Worm (Caenorhabditis elegans) whole organism, L2 larva: ENCODE data around the gene Y24D9A.7.

Experiments used
- F13H6.1 ChIP-seq: sonication (generic microtip); optimal IDR thresholded peaks from 2 replicates; lab custom pipeline; 2016; ENCODE audit warnings: missing genetic modification characterization, missing compliant biosample characterization
- R02D3.7 ChIP-seq: fragments of 150-350 bp; optimal IDR thresholded peaks from 2 replicates; lab custom pipeline; 2014; ENCODE audit warnings: missing biosample characterization, missing genetic modification characterization
- Y55F3AM.14 ChIP-seq: fragments of 200-800 bp; sonication (Bioruptor generic); optimal IDR thresholded peaks from 2 replicates; lab custom pipeline; 2018; ENCODE audit warnings: mild to moderate bottlenecking, missing genetic modification characterization, missing compliant biosample characterization
- ZK546.5 ChIP-seq: sonication (generic microtip); optimal IDR thresholded peaks from 2 replicates; lab custom pipeline; 2017; ENCODE audit warnings: missing biosample characterization, missing genetic modification characterization
- alr-1 ChIP-seq: fragments of 150-350 bp; optimal IDR thresholded peaks from 2 replicates; lab custom pipeline; 2014; ENCODE audit warnings: missing biosample characterization, missing genetic modification characterization
- aly-2 ChIP-seq: fragments of 150-350 bp; optimal IDR thresholded peaks from 2 replicates; lab custom pipeline; 2014; ENCODE audit warnings: missing biosample characterization, missing genetic modification characterization
- ama-1 ChIP-seq: fragments of 150-350 bp; optimal IDR thresholded peaks from 2 replicates; lab custom pipeline; 2018; ENCODE audit warnings: inconsistent platforms
- blmp-1 ChIP-seq: sonication (generic microtip); optimal IDR thresholded peaks from 2 replicates; lab custom pipeline; 2017; ENCODE audit warnings: missing genetic modification characterization, mild to moderate bottlenecking, missing compliant biosample characterization, antibody characterized with exemption, moderate library complexity; ENCODE audit not compliant: insufficient read depth
- ceh-82 ChIP-seq: fragments of 150-350 bp; optimal IDR thresholded peaks from 2 replicates; lab custom pipeline; 2014; ENCODE audit warnings: missing biosample characterization, missing genetic modification characterization
- crh-2 ChIP-seq: sonication (generic microtip); optimal IDR thresholded peaks from 2 replicates; lab custom pipeline; 2017; ENCODE audit warnings: missing biosample characterization, missing genetic modification characterization
- dmd-4 ChIP-seq: sonication (generic microtip); optimal IDR thresholded peaks from 2 replicates; lab custom pipeline; 2017; ENCODE audit warnings: missing biosample characterization, missing genetic modification characterization
- elt-3 ChIP-seq: sonication (generic microtip); optimal IDR thresholded peaks from 2 replicates; lab custom pipeline; 2017; ENCODE audit warnings: missing biosample characterization, missing genetic modification characterization
- fos-1 ChIP-seq: fragments of 150-350 bp; optimal IDR thresholded peaks from 2 replicates; lab custom pipeline; 2014; ENCODE audit warnings: missing biosample characterization, missing genetic modification characterization
- gmeb-1 ChIP-seq: fragments of 150-350 bp; optimal IDR thresholded peaks from 2 replicates; lab custom pipeline; 2014; ENCODE audit warnings: missing biosample characterization, missing genetic modification characterization
- lin-11 ChIP-seq: fragments of 150-350 bp; sonication (generic microtip); optimal IDR thresholded peaks from 2 replicates; lab custom pipeline; 2014; ENCODE audit warnings: missing biosample characterization, missing genetic modification characterization, inconsistent platforms, mixed read lengths
- lin-13 ChIP-seq: fragments of 150-350 bp; optimal IDR thresholded peaks from 2 replicates; lab custom pipeline; 2014; ENCODE audit warnings: missing biosample characterization, missing genetic modification reagents, missing genetic modification characterization
- lin-39 ChIP-seq: fragments of 150-350 bp; optimal IDR thresholded peaks from 2 replicates; lab custom pipeline; 2014; ENCODE audit warnings: missing biosample characterization, missing genetic modification reagents, missing genetic modification characterization
- lsy-2 ChIP-seq, 2 experiments: fragments of 150-350 bp in 1 of 2; sonication (generic microtip) in 1 of 2; optimal IDR thresholded peaks; 2 replicates each; lab custom pipeline; 2014 to 2017; ENCODE audit warnings: missing biosample characterization in 2 of 2, missing genetic modification characterization in 2 of 2
- mdl-1 ChIP-seq, 2 experiments: fragments of 150-350 bp in 1 of 2; sonication (generic microtip) in 1 of 2; optimal IDR thresholded peaks; 2 replicates each; lab custom pipeline; 2017; ENCODE audit warnings: missing biosample characterization in 2 of 2, missing genetic modification characterization in 2 of 2
- nhr-10 ChIP-seq: sonication (generic microtip); optimal IDR thresholded peaks from 2 replicates; lab custom pipeline; 2017; ENCODE audit warnings: missing biosample characterization, missing genetic modification characterization
- nhr-11 ChIP-seq: fragments of 150-350 bp; optimal IDR thresholded peaks from 2 replicates; lab custom pipeline; 2014; ENCODE audit warnings: missing biosample characterization, missing genetic modification characterization
- nhr-12 ChIP-seq: fragments of 150-350 bp; optimal IDR thresholded peaks from 2 replicates; lab custom pipeline; 2014; ENCODE audit warnings: missing biosample characterization, missing genetic modification characterization
- nhr-129 ChIP-seq: fragments of 150-350 bp; optimal IDR thresholded peaks from 2 replicates; lab custom pipeline; 2014; ENCODE audit warnings: missing biosample characterization, missing genetic modification characterization
- nhr-21 ChIP-seq: fragments of 150-350 bp; optimal IDR thresholded peaks from 2 replicates; lab custom pipeline; 2014; ENCODE audit warnings: missing biosample characterization, missing genetic modification characterization
- nhr-25 ChIP-seq: fragments of 150-350 bp; sonication (generic microtip); optimal IDR thresholded peaks from 3 replicates; lab custom pipeline; 2014; ENCODE audit warnings: missing biosample characterization, missing genetic modification characterization
- nhr-6 ChIP-seq: fragments of 150-350 bp; optimal IDR thresholded peaks from 2 replicates; lab custom pipeline; 2014; ENCODE audit warnings: missing biosample characterization, missing genetic modification characterization
- sem-4 ChIP-seq: fragments of 150-350 bp; optimal IDR thresholded peaks from 2 replicates; lab custom pipeline; 2014; ENCODE audit warnings: missing biosample characterization, missing genetic modification reagents, missing genetic modification characterization
- sma-3 ChIP-seq: sonication (generic microtip); optimal IDR thresholded peaks from 2 replicates; lab custom pipeline; 2016; ENCODE audit warnings: missing genetic modification reagents, missing genetic modification characterization, missing compliant biosample characterization
- sma-9 ChIP-seq, 2 experiments: fragments of 150-350 bp in 1 of 2; sonication (generic microtip) in 1 of 2; optimal IDR thresholded peaks; 2 replicates each; lab custom pipeline; 2014 to 2016; ENCODE audit warnings: missing genetic modification characterization in 2 of 2, mild to moderate bottlenecking in 1 of 2, missing biosample characterization in 1 of 2, missing compliant biosample characterization in 1 of 2, missing genetic modification reagents in 1 of 2, moderate library complexity in 1 of 2
- snpc-4 ChIP-seq: fragments of 150-350 bp; optimal IDR thresholded peaks from 2 replicates; lab custom pipeline; 2014; ENCODE audit warnings: missing biosample characterization, missing genetic modification characterization
- unc-39 ChIP-seq: fragments of 150-350 bp; optimal IDR thresholded peaks from 2 replicates; lab custom pipeline; 2014; ENCODE audit warnings: missing biosample characterization, missing genetic modification characterization
- unc-55 ChIP-seq: fragments of 150-350 bp; sonication (generic microtip); optimal IDR thresholded peaks from 3 replicates; lab custom pipeline; 2014; ENCODE audit warnings: missing biosample characterization, missing genetic modification reagents, missing genetic modification characterization
- unc-62 ChIP-seq: fragments of 150-350 bp; optimal IDR thresholded peaks from 2 replicates; lab custom pipeline; 2014; ENCODE audit warnings: missing biosample characterization, missing genetic modification reagents, missing genetic modification characterization
- zag-1 ChIP-seq: fragments of 150-350 bp; optimal IDR thresholded peaks from 2 replicates; lab custom pipeline; 2014; ENCODE audit warnings: missing biosample characterization, missing genetic modification characterization
- ztf-1 ChIP-seq: fragments of 200-800 bp; sonication (Bioruptor generic); conservative IDR thresholded peaks from 2 replicates; pipeline ENCODE4 v1.3.6; 2022; ENCODE audit warnings: missing genetic modification characterization, missing compliant biosample characterization
- ztf-11 ChIP-seq: sonication (generic microtip); optimal IDR thresholded peaks from 2 replicates; lab custom pipeline; 2017; ENCODE audit warnings: missing biosample characterization, missing genetic modification characterization
- ztf-4 ChIP-seq: fragments of 150-350 bp; optimal IDR thresholded peaks from 2 replicates; lab custom pipeline; 2014; ENCODE audit warnings: missing biosample characterization, missing genetic modification characterization

Gene Y24D9A.7

DNA sequence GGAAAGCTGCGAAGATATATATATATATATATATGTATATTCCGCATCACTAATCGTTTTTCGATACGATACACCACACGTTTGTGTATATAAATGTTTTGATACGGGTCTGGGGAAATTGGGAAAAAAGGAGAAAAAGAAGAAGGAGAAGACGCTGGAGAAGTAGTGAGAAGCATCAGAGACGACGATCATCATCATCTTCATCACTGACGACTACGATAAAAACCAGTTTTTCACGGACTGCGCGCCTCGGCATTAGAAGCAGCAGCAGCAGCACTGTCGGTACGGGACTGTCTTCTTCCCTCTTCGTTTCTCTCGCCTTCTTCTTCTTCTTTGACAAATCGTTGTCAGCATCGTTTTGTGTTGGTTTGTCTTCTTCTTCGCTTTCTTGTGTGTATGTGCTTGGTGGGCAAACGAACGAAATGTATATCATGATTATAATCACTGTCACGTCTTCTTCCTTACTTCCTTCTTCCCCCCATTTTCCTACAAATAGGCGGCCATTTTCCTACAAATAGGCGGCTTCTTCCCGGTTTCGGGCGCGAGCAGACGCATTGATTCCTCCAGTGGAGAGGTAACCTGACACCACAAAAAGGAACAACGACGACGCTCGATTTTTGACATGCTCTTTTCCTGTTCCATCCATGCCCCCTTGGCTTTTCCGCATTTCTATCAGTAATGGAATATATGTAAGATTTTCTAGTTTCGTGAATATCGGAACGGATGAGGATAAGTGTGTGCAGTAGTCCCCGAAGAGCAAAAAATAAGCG, 8.7 kb downstream of the Y24D9A.7 start:
- peak; percentile 38 for TF ChIP-seq nhr-21 (tag; lab: Kevin White, UChicago)
- no peak for TF ChIP-seq dmd-4 (tag; lab: Kevin White, UChicago)
- peak; percentile 9 for TF ChIP-seq sma-3 (GFP tag; lab: Kevin White, UChicago)
- TF ChIP-seq fos-1 (tag; lab: Kevin White, UChicago) = peak; percentile 34
- TF ChIP-seq zag-1 = no peak
- TF ChIP-seq ama-1 = no peak
- peak; percentile 51 for TF ChIP-seq nhr-25 (tag; lab: Kevin White, UChicago)
- TF ChIP-seq blmp-1 (tag; lab: Kevin White, UChicago) = peak; percentile 59

DNA sequence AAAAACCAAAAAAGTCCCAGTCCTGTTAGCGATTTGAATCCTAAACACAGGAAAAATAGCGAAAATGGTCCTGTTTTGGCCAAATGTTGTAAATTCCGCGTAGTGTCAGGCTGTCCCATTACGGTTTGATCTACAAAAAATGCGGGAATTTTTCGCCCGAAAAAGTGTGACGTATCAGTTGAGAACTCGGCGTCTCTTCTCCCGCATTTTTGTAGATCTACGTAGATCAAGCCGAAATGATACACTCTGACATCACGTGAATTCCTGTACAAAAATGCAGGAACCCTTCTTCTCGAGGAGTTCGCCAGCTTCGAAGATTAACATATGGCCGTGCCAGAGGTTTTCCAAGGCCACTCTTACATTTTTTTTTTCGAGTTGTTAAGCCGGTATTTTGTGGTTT, 9.4 kb downstream of the Y24D9A.7 start:
- TF ChIP-seq fos-1 (tag; lab: Kevin White, UChicago) (no peak), alr-1 (tag; lab: Kevin White, UChicago) (no peak), ceh-82 (tag; lab: Kevin White, UChicago) (no peak), nhr-21 (tag; lab: Kevin White, UChicago) (no peak), ztf-4 (no peak), nhr-11 (tag; lab: Kevin White, UChicago) (no peak), sem-4 (tag; lab: Kevin White, UChicago) (no peak), ztf-11 (tag; lab: Kevin White, UChicago) (no peak), ztf-1 (no peak), lin-13 (GFP tag; lab: Kevin White, UChicago) (no peak), nhr-10 (tag; lab: Kevin White, UChicago) (no peak), F13H6.1 (tag; lab: Kevin White, UChicago) (no peak), unc-62 (no peak), blmp-1 (tag; lab: Kevin White, UChicago) (no peak), nhr-25 (tag; lab: Kevin White, UChicago) (no peak)

DNA sequence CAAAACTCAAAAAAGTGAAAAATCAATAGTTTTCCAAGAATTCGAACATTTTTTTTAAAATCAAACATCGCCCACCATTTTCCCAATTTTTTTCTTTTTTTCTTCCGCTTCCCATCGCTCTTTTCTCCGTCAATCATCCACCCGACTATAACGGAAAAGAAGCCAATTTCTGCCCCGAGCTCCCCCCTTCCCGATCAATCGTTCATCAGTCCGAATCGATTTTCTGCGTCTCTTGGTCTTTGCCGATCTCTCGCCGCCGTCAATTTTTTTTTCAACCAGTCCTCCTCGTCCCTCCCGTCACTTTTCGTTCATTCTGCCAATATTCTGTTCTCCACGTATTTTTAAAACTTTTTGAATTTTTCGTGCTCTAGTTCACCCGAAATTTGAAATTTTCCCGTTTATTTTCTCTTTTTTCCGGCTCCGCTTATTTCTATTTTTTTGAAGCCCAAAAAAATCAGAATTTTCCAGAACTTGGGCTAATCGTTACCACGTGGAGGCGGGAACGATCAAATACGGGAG, 11.0 kb downstream of the Y24D9A.7 start, which contains the start of gene ell-1:
TSS of gene ell-1 (plus strand) at position 469 of the 519 bp plus-strand sequence.
- TF ChIP-seq crh-2 (tag; lab: Kevin White, UChicago) (no peak), sem-4 (tag; lab: Kevin White, UChicago) (no peak), nhr-11 (tag; lab: Kevin White, UChicago) (no peak), nhr-21 (tag; lab: Kevin White, UChicago) (no peak), unc-62 (no peak), aly-2 (tag; lab: Kevin White, UChicago) (no peak), Y55F3AM.14 (no peak)

DNA sequence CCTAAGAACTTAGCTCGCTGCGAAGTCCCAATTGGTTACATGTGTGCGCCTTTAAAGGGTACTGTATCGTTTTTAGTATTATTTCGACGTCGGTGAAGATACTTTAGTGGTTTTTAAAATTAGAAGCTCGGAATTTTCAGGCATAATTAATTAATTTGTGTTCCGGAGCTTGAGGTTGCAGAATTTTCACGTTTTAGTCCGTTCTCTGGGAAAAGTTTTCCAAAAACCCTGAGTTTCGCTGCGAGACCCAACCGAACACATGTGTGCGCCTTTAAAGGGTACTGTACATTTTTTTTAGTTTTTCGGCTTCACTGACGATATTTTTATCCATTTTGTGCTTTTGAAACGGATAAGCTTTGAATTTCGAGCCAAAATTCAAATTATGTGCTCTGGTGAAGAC, 11.5 kb downstream of the Y24D9A.7 start:
- TF ChIP-seq gmeb-1 (tag; lab: Kevin White, UChicago) = no peak
- TF ChIP-seq nhr-129 = no peak
- TF ChIP-seq nhr-11 (tag; lab: Kevin White, UChicago) = no peak
- TF ChIP-seq unc-39 (tag; lab: Kevin White, UChicago) = no peak
- TF ChIP-seq F13H6.1 (tag; lab: Kevin White, UChicago) = no peak
- TF ChIP-seq blmp-1 (tag; lab: Kevin White, UChicago) = no peak
- no peak for TF ChIP-seq R02D3.7 (tag; lab: Kevin White, UChicago)

DNA sequence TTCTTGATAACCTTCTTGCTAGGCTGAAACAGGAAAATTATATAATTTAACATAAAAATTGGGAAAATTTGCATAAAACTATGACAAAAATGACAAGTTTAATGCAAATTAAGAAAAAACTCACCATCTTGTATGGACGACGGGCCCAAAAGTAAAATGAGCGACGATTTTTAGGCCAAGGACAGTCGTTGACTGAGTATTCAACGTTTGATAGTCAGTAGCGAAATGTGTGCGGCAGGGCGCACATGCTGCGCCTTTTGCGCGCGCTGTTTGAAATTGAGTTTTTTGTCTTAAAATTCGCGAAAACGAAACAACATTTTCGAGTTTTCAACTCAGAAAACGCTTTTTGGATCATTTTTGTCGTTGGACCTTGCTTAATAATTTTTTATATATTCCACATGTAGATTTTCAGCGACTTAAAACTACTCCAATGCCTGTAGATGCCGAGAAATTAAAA, 14.5 kb downstream of the Y24D9A.7 start, which contains the start of the genes rpl-7A and set-21:
TSS of gene rpl-7A (minus strand) at position 153 of the 457 bp plus-strand sequence.
TSS of gene set-21 (plus strand) at position 407 of the 457 bp plus-strand sequence.
- TF ChIP-seq nhr-12 (tag; lab: Kevin White, UChicago) (no peak), alr-1 (tag; lab: Kevin White, UChicago) (no peak), crh-2 (tag; lab: Kevin White, UChicago) (peak; percentile 90), lin-39 (tag; lab: Kevin White, UChicago) (no peak), zag-1 (peak; percentile 78), nhr-11 (tag; lab: Kevin White, UChicago) (no peak), lin-11 (tag; lab: Kevin White, UChicago) (peak; percentile 83), nhr-21 (tag; lab: Kevin White, UChicago) (peak; percentile 93), lin-13 (GFP tag; lab: Kevin White, UChicago) (peak; percentile 92), sma-9 (GFP tag; optimal IDR thresholded peaks at IDR 0.05; lab: Kevin White, UChicago) (peak; percentile 96), sma-9 (tag; optimal IDR thresholded peaks at IDR 0.05; lab: Kevin White, UChicago) (no peak), dmd-4 (tag; lab: Kevin White, UChicago) (no peak), fos-1 (tag; lab: Kevin White, UChicago) (peak; percentile 80), ceh-82 (tag; lab: Kevin White, UChicago) (peak; percentile 86), lsy-2 (tag; optimal IDR thresholded peaks at IDR 0.05; lab: Kevin White, UChicago) (peak; percentile 91 to 97), nhr-129 (peak; percentile 89), nhr-6 (peak; percentile 78), nhr-25 (tag; lab: Kevin White, UChicago) (peak; percentile 95), unc-55 (GFP tag; lab: Kevin White, UChicago) (peak; percentile 88), sma-3 (GFP tag; lab: Kevin White, UChicago) (peak; percentile 98), snpc-4 (peak; percentile 63), F13H6.1 (tag; lab: Kevin White, UChicago) (peak; percentile 95), gmeb-1 (tag; lab: Kevin White, UChicago) (peak; percentile 94), mdl-1 (tag; optimal IDR thresholded peaks at IDR 0.05; lab: Kevin White, UChicago) (peak in 1 of 2 experiments; percentile 52), aly-2 (tag; lab: Kevin White, UChicago) (no peak), ZK546.5 (tag; lab: Kevin White, UChicago) (peak; percentile 87), elt-3 (tag; lab: Kevin White, UChicago) (no peak), ama-1 (no peak), unc-39 (tag; lab: Kevin White, UChicago) (no peak), ztf-11 (tag; lab: Kevin White, UChicago) (no peak), Y55F3AM.14 (peak; percentile 94)
